Fruit fly (Drosophila melanogaster): ENCODE results near the gene CG6729.

DNA sequence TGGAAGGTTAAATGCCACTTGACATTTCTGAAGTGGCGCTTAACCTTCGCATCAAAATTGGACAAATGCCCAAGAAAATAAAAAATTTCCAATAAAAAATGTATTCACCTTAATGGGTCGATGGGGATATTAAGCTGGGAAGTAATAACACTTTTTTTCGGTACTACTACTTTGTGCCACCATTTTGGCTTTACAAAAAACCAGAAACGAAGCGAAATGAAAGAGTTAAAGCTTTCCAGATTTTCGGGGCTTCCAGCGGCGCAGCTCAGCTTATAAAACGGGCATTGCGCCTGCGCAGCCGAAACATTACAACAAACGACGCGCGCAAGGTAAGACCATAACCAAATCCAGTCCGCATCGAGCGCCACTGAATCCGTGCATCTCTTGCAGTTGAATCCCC lies 26.8 kb upstream of the CG6729 start, which contains the start of gene CG17127:
- TF ChIP-seq psq (optimal IDR thresholded peaks at IDR 0.05) (no peak), Myc (optimal IDR thresholded peaks at IDR 0.05) (no peak), ttk (optimal IDR thresholded peaks at IDR 0.05) (no peak)

All from Kc167 (cell line).